2 worm cellular contexts compared by ENCODE assay signal in genomic region chrIII:13652708-13653107, ce11.
A peak's percentile ranks its signal among the peaks of the same experiment; 100 is the strongest.
TF ChIP-seq lines count a peak whose summit lies in the region.

No protein-coding gene starts in this region.

TF ChIP-seq in whole organism, L4 larva, 104 proteins besides CTCF, POLR2A, EP300 and RAD21:
- TF ChIP-seq zip-11 (GFP tag; IDR thresholded peaks at IDR 0.05; lab: Robert Waterston, UW) (no peak), lin-1 (GFP tag; IDR thresholded peaks at IDR 0.05; lab: Robert Waterston, UW) (no peak), set-16 (GFP tag; IDR thresholded peaks at IDR 0.05; lab: Robert Waterston, UW) (peak; percentile 77), F44E2.7 (GFP tag; IDR thresholded peaks at IDR 0.05; lab: Robert Waterston, UW) (0 out of 2 replicates have a peak, but pooled peaks have one; percentile 6)

TF ChIP-seq in whole organism, young adult, 124 proteins besides CTCF, POLR2A, EP300 and RAD21:
- 0 out of 2 replicates have a peak, but pooled peaks have one; percentile 6 for TF ChIP-seq dox-1 (GFP tag; IDR thresholded peaks at IDR 0.05; lab: Robert Waterston, UW)
- peak; percentile 5; the same call in 1 of the 2 replicates for TF ChIP-seq egrh-3 (GFP tag; IDR thresholded peaks at IDR 0.05; lab: Robert Waterston, UW)
- TF ChIP-seq zfh-2 (GFP tag; conservative IDR thresholded peaks at IDR 0.05; lab: Robert Waterston, UW), result peak; percentile 51
- TF ChIP-seq ceh-27 (GFP tag; optimal IDR thresholded peaks at IDR 0.05; lab: Kevin White, UChicago), result no peak
